Worm (Caenorhabditis elegans) whole organism, L4 larva: ENCODE data around the gene F41G3.19.

ENCODE experiments used
- ZK337.2 ChIP-seq: fragments of 200-800 bp; sonication (Bioruptor generic); IDR thresholded peaks from 2 replicates; pipeline ENCODE4 v1.3.6; 2022; ENCODE audit warnings: missing genetic modification reagents, missing genetic modification characterization, missing compliant biosample characterization
- ama-1 ChIP-seq: fragments of 150-350 bp; optimal IDR thresholded peaks from 2 replicates; lab custom pipeline; 2014; ENCODE audit warnings: inconsistent platforms, mixed read lengths
- jun-1 ChIP-seq: fragments of 150-350 bp; optimal IDR thresholded peaks from 2 replicates; lab custom pipeline; 2014; ENCODE audit warnings: missing biosample characterization, missing genetic modification reagents, missing genetic modification characterization
- spr-3 ChIP-seq: fragments of 200-800 bp; sonication (Bioruptor generic); optimal IDR thresholded peaks from 2 replicates; lab custom pipeline; 2018; ENCODE audit warnings: mild to moderate bottlenecking, missing genetic modification characterization, missing compliant biosample characterization
- tra-1 ChIP-seq: fragments of 200-800 bp; sonication (Bioruptor generic); IDR thresholded peaks from 2 replicates; pipeline ENCODE4 v1.3.6; 2022; ENCODE audit warnings: missing genetic modification reagents, missing genetic modification characterization, missing compliant biosample characterization
- unc-39 ChIP-seq: sonication (generic microtip); optimal IDR thresholded peaks from 2 replicates; lab custom pipeline; 2017; ENCODE audit warnings: missing biosample characterization, missing genetic modification characterization
- ztf-11 ChIP-seq: fragments of 150-350 bp; optimal IDR thresholded peaks from 2 replicates; lab custom pipeline; 2014; ENCODE audit warnings: missing biosample characterization, missing genetic modification characterization

ce11 chrII:6726814-6727213 lies 25.1 kb downstream of the F41G3.19 start:
- TF ChIP-seq ZK337.2 (GFP tag; lab: Robert Waterston, UW) (no peak), spr-3 (no peak), ztf-11 (no peak), jun-1 (tag; lab: Kevin White, UChicago) (no peak), tra-1 (no peak), ama-1 (lab: Kevin White, UChicago) (no peak), unc-39 (tag; lab: Kevin White, UChicago) (no peak)
